Worm (Caenorhabditis elegans): Measurements from ENCODE around the gene K06H7.1.
A peak's percentile ranks its signal among the peaks of the same experiment; 100 is the strongest.

K06H7.1 gene

ce11 chrIII:8088235-8088634 lies 10.9 kb upstream of the K06H7.1 start, which contains the start of gene vms-1:
TSS of gene vms-1 (plus strand) at chrIII:8088535.
- TF ChIP-seq unc-62 (GFP tag; optimal IDR thresholded peaks at IDR 0.05) (no peak), lin-11 (tag; optimal IDR thresholded peaks at IDR 0.05) (no peak), nhr-77 (tag; optimal IDR thresholded peaks at IDR 0.05) (no peak), peb-1 (tag; optimal IDR thresholded peaks at IDR 0.05) (no peak), zag-1 (tag; optimal IDR thresholded peaks at IDR 0.05) (no peak), aly-2 (tag; optimal IDR thresholded peaks at IDR 0.05) (no peak), nhr-6 (tag; optimal IDR thresholded peaks at IDR 0.05) (no peak)

ce11 chrIII:8091408-8091807 lies 7.7 kb upstream of the K06H7.1 start, which contains the start of gene idi-1:
TSS of gene idi-1 (plus strand) at chrIII:8091708.
- TF ChIP-seq R02D3.7 (tag; optimal IDR thresholded peaks at IDR 0.05) = no peak
- TF ChIP-seq dmd-4 (tag; optimal IDR thresholded peaks at IDR 0.05) = no peak
- TF ChIP-seq ztf-1 (GFP tag; conservative IDR thresholded peaks at IDR 0.05) = no peak
- TF ChIP-seq unc-62 (GFP tag; optimal IDR thresholded peaks at IDR 0.05) = no peak
- no peak for TF ChIP-seq nhr-6 (tag; optimal IDR thresholded peaks at IDR 0.05)
- no peak for TF ChIP-seq sem-4 (tag; optimal IDR thresholded peaks at IDR 0.05)
- no peak for TF ChIP-seq alr-1 (tag; optimal IDR thresholded peaks at IDR 0.05)
- TF ChIP-seq nhr-237 (tag; optimal IDR thresholded peaks at IDR 0.05) = no peak
- no peak for TF ChIP-seq nhr-129 (tag; optimal IDR thresholded peaks at IDR 0.05)
- no peak for TF ChIP-seq ztf-4 (tag; optimal IDR thresholded peaks at IDR 0.05)
- no peak for TF ChIP-seq peb-1 (tag; optimal IDR thresholded peaks at IDR 0.05)
- no peak for TF ChIP-seq blmp-1 (tag; optimal IDR thresholded peaks at IDR 0.05; ENCODE audit: insufficient read depth)
- TF ChIP-seq nhr-77 (tag; optimal IDR thresholded peaks at IDR 0.05) = no peak
- TF ChIP-seq fos-1 (tag; optimal IDR thresholded peaks at IDR 0.05) = no peak
- no peak for TF ChIP-seq unc-39 (tag; optimal IDR thresholded peaks at IDR 0.05)

ce11 chrIII:8093079-8093623 lies 6.0 kb upstream of the K06H7.1 start, which contains the start of gene K06H7.2:
TSS of gene K06H7.2 (plus strand) at chrIII:8093573.
- TF ChIP-seq unc-62 (GFP tag; optimal IDR thresholded peaks at IDR 0.05) (no peak), R02D3.7 (tag; optimal IDR thresholded peaks at IDR 0.05) (no peak), gmeb-1 (tag; optimal IDR thresholded peaks at IDR 0.05) (peak; percentile 45), mab-5 (tag; optimal IDR thresholded peaks at IDR 0.05) (peak; percentile 65), snpc-4 (tag; optimal IDR thresholded peaks at IDR 0.05) (no peak), ceh-82 (tag; optimal IDR thresholded peaks at IDR 0.05) (no peak), elt-3 (tag; optimal IDR thresholded peaks at IDR 0.05) (no peak), sma-3 (GFP tag; optimal IDR thresholded peaks at IDR 0.05) (no peak), ZK546.5 (tag; optimal IDR thresholded peaks at IDR 0.05) (no peak), lin-11 (tag; optimal IDR thresholded peaks at IDR 0.05) (no peak), lsy-2 (tag; optimal IDR thresholded peaks at IDR 0.05) (peak; percentile 63 to 85), nhr-23 (tag; optimal IDR thresholded peaks at IDR 0.05) (no peak), sem-4 (tag; optimal IDR thresholded peaks at IDR 0.05) (peak; percentile 20), aly-2 (tag; optimal IDR thresholded peaks at IDR 0.05) (no peak), crh-2 (tag; optimal IDR thresholded peaks at IDR 0.05) (peak; percentile 74), elt-1 (tag; optimal IDR thresholded peaks at IDR 0.05) (no peak), nhr-10 (tag; optimal IDR thresholded peaks at IDR 0.05) (no peak), mbf-1 (tag; optimal IDR thresholded peaks at IDR 0.05) (no peak), ztf-1 (GFP tag; conservative IDR thresholded peaks at IDR 0.05) (no peak), nhr-21 (tag; optimal IDR thresholded peaks at IDR 0.05) (no peak), egl-27 (tag; optimal IDR thresholded peaks at IDR 0.05) (no peak), C34F6.9 (tag; optimal IDR thresholded peaks at IDR 0.05) (peak; percentile 95), peb-1 (tag; optimal IDR thresholded peaks at IDR 0.05) (no peak), ama-1 (optimal IDR thresholded peaks at IDR 0.05) (no peak), blmp-1 (tag; optimal IDR thresholded peaks at IDR 0.05; ENCODE audit: insufficient read depth) (no peak), dmd-4 (tag; optimal IDR thresholded peaks at IDR 0.05) (no peak), sma-9 (GFP tag; optimal IDR thresholded peaks at IDR 0.05) (no peak), sma-9 (tag; optimal IDR thresholded peaks at IDR 0.05) (no peak), mdl-1 (tag; optimal IDR thresholded peaks at IDR 0.05) (no peak), lin-13 (GFP tag; optimal IDR thresholded peaks at IDR 0.05) (peak; percentile 28), nhr-77 (tag; optimal IDR thresholded peaks at IDR 0.05) (no peak), unc-55 (GFP tag; optimal IDR thresholded peaks at IDR 0.05) (peak; percentile 83), unc-39 (tag; optimal IDR thresholded peaks at IDR 0.05) (no peak), nhr-11 (tag; optimal IDR thresholded peaks at IDR 0.05) (no peak), nhr-6 (tag; optimal IDR thresholded peaks at IDR 0.05) (peak; percentile 22), zag-1 (tag; optimal IDR thresholded peaks at IDR 0.05) (peak; percentile 31), F13H6.1 (tag; optimal IDR thresholded peaks at IDR 0.05) (no peak), ztf-11 (tag; optimal IDR thresholded peaks at IDR 0.05) (no peak), Y55F3AM.14 (GFP tag; optimal IDR thresholded peaks at IDR 0.05) (no peak), skn-1 (tag; optimal IDR thresholded peaks at IDR 0.05) (peak; percentile 28), nhr-237 (tag; optimal IDR thresholded peaks at IDR 0.05) (no peak), alr-1 (tag; optimal IDR thresholded peaks at IDR 0.05) (no peak), ceh-16 (tag; optimal IDR thresholded peaks at IDR 0.05) (no peak), nhr-25 (tag; optimal IDR thresholded peaks at IDR 0.05) (peak; percentile 46), fos-1 (tag; optimal IDR thresholded peaks at IDR 0.05) (peak; percentile 36), nhr-12 (tag; optimal IDR thresholded peaks at IDR 0.05) (no peak), nhr-129 (tag; optimal IDR thresholded peaks at IDR 0.05) (peak; percentile 76)
